Fruit fly (Drosophila melanogaster): ENCODE measurements around the gene CG42554.

- TF ChIP-seq CG10348 (GFP tag; IDR thresholded peaks at IDR 0.05): no peak
- no peak for TF ChIP-seq CG8301 (tag; optimal IDR thresholded peaks at IDR 0.05)
- no peak for TF ChIP-seq CG12605 (GFP tag; IDR thresholded peaks at IDR 0.05)
- no peak for TF ChIP-seq rn (GFP tag; IDR thresholded peaks at IDR 0.05)
- no peak for TF ChIP-seq D1 (tag; optimal IDR thresholded peaks at IDR 0.05)
- TF ChIP-seq EcR (GFP tag; optimal IDR thresholded peaks at IDR 0.05): no peak
- TF ChIP-seq CG32121 (GFP tag; IDR thresholded peaks at IDR 0.05): no peak
- TF ChIP-seq CG9948 (tag; optimal IDR thresholded peaks at IDR 0.05): no peak
- TF ChIP-seq CG34367 (tag; optimal IDR thresholded peaks at IDR 0.05): no peak
- no peak for TF ChIP-seq Pif1B (GFP tag; optimal IDR thresholded peaks at IDR 0.05)
- TF ChIP-seq CG8159 (tag; optimal IDR thresholded peaks at IDR 0.05): no peak
- no peak for TF ChIP-seq CG17806 (tag; optimal IDR thresholded peaks at IDR 0.05)
Observed at dm6 chr3L:803951-804350, 31.5 kb upstream of the CG42554 start, which contains the start of gene CG13898.

Data from whole organism, pupa.